Worm (Caenorhabditis elegans): ENCODE measurements around the gene M01E10.3.

Gene M01E10.3

DNA sequence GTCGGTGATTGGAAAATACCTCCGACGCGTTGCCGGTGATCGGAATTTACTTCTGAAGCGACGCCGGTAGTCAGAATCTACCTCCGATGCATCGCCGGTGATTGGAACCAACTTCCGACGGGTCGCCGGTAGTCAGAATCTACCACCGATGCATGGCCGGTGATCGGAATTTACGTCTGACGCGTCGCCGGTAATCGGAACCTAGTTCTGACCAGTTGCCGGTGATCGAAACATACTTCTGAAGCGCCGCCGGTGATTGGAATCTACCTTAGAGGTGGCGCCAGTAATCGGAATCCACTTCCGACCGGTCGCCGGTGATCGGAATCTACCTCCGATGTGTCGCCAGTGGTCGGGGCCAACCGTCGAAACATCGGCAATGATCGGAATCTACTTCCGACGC lies 45.6 kb downstream of the M01E10.3 start:
- TF ChIP-seq ztf-16 (tag; optimal IDR thresholded peaks at IDR 0.05), result no peak
- no peak for TF ChIP-seq hlh-13 (GFP tag; optimal IDR thresholded peaks at IDR 0.05)
- no peak for TF ChIP-seq pha-2 (tag; optimal IDR thresholded peaks at IDR 0.05)
- no peak for TF ChIP-seq unc-42 (tag; optimal IDR thresholded peaks at IDR 0.05)
- no peak for TF ChIP-seq nfya-1 (tag; optimal IDR thresholded peaks at IDR 0.05)
- TF ChIP-seq ceh-48 (tag; optimal IDR thresholded peaks at IDR 0.05), result no peak
- TF ChIP-seq pat-9 (tag; optimal IDR thresholded peaks at IDR 0.05), result no peak
- TF ChIP-seq pqm-1 (tag; optimal IDR thresholded peaks at IDR 0.05), result no peak
- no peak for TF ChIP-seq pag-3 (tag; optimal IDR thresholded peaks at IDR 0.05; ENCODE audit: borderline replicate concordance)
- TF ChIP-seq pax-1 (tag; optimal IDR thresholded peaks at IDR 0.05), result no peak
- no peak for TF ChIP-seq rnt-1 (tag; optimal IDR thresholded peaks at IDR 0.05)
- TF ChIP-seq C08G9.2 (tag; optimal IDR thresholded peaks at IDR 0.05), result no peak
- TF ChIP-seq hlh-30 (tag; optimal IDR thresholded peaks at IDR 0.05; ENCODE audit: insufficient read depth), result no peak
- no peak for TF ChIP-seq odd-2 (tag; optimal IDR thresholded peaks at IDR 0.05)
- no peak for TF ChIP-seq unc-86 (tag; optimal IDR thresholded peaks at IDR 0.05)
- no peak for TF ChIP-seq lim-6 (tag; optimal IDR thresholded peaks at IDR 0.05)

DNA sequence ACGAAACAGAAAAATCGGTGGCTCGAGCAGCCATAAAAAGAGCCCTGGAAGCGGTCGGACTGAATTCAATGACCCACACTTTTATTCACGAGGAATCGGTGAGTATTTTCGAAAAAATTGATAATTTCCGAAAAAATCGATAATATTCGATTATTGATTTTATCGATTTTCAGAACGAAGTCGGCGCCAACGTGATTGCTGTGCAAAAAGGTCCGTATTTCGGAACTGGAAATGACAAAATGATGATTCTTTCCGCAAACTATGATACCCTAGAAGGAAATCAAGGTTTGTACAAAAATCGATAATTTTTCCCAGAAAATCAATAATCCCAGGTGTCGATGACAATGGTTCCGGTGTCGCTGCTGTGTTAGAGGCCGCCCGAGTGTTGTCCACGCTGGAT lies 47.0 kb downstream of the M01E10.3 start:
- no peak for TF ChIP-seq sdc-2 (tag; optimal IDR thresholded peaks at IDR 0.05)
- no peak for TF ChIP-seq fkh-10 (GFP tag; optimal IDR thresholded peaks at IDR 0.05)
- peak; percentile 15 for TF ChIP-seq ceh-48 (tag; optimal IDR thresholded peaks at IDR 0.05)

DNA sequence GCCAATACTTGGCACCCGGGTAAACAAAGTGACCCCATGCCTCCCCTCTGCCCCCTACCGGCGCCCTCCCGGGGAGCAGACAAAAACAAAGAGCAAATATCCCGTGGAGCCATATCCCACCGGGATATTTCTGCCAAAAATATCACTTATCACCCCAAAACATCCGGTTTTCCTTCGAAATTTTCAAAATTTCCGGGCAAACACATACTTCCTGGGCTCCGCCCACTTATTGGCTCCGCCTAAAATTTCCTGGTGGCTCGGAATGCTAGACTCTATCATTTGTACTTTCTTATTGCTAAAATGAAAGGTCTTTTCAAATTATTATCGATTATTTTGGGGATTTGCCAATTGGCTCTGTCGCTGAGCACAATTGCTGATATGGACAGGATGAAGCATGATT lies 48.3 kb downstream of the M01E10.3 start, which contains the start of gene Y39A3B.1:
TSS of gene Y39A3B.1 (plus strand) at position 301 of the 400 bp plus-strand sequence.
- TF ChIP-seq T23F11.4 (GFP tag; optimal IDR thresholded peaks at IDR 0.05) (no peak), npax-4 (tag; optimal IDR thresholded peaks at IDR 0.05) (no peak)
